Fruit fly (Drosophila melanogaster): ENCODE measurements around the gene CG45207.

DNA sequence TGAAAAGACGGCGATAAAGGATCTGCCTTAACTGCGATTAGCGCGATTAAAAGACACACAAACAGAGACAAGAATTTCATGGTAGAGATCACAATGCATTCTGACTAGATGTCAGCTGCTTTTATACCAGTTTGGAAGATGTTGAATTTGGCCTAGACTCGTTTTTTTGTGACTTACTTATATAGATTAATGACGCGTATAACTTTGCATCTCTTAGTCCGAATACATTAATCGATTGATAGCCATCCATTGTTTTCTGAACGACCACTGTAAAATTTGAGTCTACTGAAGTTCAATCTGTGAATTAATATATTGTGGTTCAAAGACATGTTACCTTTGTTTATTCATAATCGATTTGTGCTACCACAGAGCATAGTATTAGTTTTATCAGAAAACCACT is at the start of gene CG45207:
- TF ChIP-seq Dll (optimal IDR thresholded peaks at IDR 0.05) (no peak), usp (GFP tag; optimal IDR thresholded peaks at IDR 0.05) (no peak), psq (optimal IDR thresholded peaks at IDR 0.05) (no peak), CG8478 (optimal IDR thresholded peaks at IDR 0.05) (no peak), pan (optimal IDR thresholded peaks at IDR 0.05) (no peak)

Measured in whole organism.